Fruit fly (Drosophila melanogaster) whole organism, embryonic: ENCODE measurements around the gene CG6325.

Experiments used
- Atf-2 ChIP-seq: fragments of 200-800 bp; sonication (Bioruptor generic); optimal IDR thresholded peaks from 2 replicates; lab custom pipeline; 2016; ENCODE audit warnings: missing biosample characterization, missing genetic modification characterization
- Blimp-1 ChIP-seq: fragments of 200-800 bp; sonication (Bioruptor generic); optimal IDR thresholded peaks from 3 replicates; lab custom pipeline; 2018; ENCODE audit warnings: missing biosample characterization, missing genetic modification characterization, mild to moderate bottlenecking, moderate library complexity, missing genetic modification reagents
- CG11085 ChIP-seq: fragments of 200-800 bp; sonication (Bioruptor generic); IDR thresholded peaks from 2 replicates; pipeline ENCODE4 v1.3.6; 2022; ENCODE audit warnings: missing biosample characterization, missing genetic modification characterization
- CG11093 ChIP-seq: fragments of 200-800 bp; sonication (Bioruptor generic); IDR thresholded peaks from 3 replicates; pipeline ENCODE4 v1.3.6; 2022; ENCODE audit warnings: missing biosample characterization, missing genetic modification characterization
- CG11398 ChIP-seq: fragments of 200-800 bp; sonication (Bioruptor generic); optimal IDR thresholded peaks from 2 replicates; lab custom pipeline; 2016; ENCODE audit warnings: missing biosample characterization, missing genetic modification characterization
- CG12219 ChIP-seq: fragments of 200-800 bp; sonication (Bioruptor generic); optimal IDR thresholded peaks from 3 replicates; lab custom pipeline; 2018; ENCODE audit warnings: missing biosample characterization, mild to moderate bottlenecking, missing genetic modification characterization
- CG12769 ChIP-seq: fragments of 200-800 bp; sonication (Bioruptor generic); optimal IDR thresholded peaks from 2 replicates; lab custom pipeline; 2019; ENCODE audit warnings: missing biosample characterization, mild to moderate bottlenecking, missing genetic modification characterization, moderate library complexity
- CG14050 ChIP-seq: fragments of 200-800 bp; sonication (Bioruptor generic); IDR thresholded peaks from 3 replicates; pipeline ENCODE4 v1.3.6; 2022; ENCODE audit warnings: missing biosample characterization, missing genetic modification characterization
- CG14441 ChIP-seq: fragments of 200-800 bp; sonication (Bioruptor generic); IDR thresholded peaks from 2 replicates; pipeline ENCODE4 v1.3.6; 2022; ENCODE audit warnings: missing biosample characterization, missing genetic modification characterization
- CG15011 ChIP-seq: fragments of 200-800 bp; sonication (Bioruptor generic); optimal IDR thresholded peaks from 3 replicates; lab custom pipeline; 2018; ENCODE audit warnings: missing biosample characterization, mild to moderate bottlenecking, missing genetic modification characterization
- CG15601 ChIP-seq: fragments of 200-800 bp; sonication (Bioruptor generic); optimal IDR thresholded peaks from 3 replicates; lab custom pipeline; 2019; ENCODE audit warnings: missing biosample characterization, mild to moderate bottlenecking, missing genetic modification characterization, moderate library complexity
- CG17359 ChIP-seq: fragments of 200-800 bp; sonication (Bioruptor generic); optimal IDR thresholded peaks from 3 replicates; lab custom pipeline; 2018; ENCODE audit warnings: missing biosample characterization, mild to moderate bottlenecking, missing genetic modification characterization, moderate library complexity
- CG17612 ChIP-seq: fragments of 200-800 bp; sonication (Bioruptor generic); IDR thresholded peaks from 2 replicates; pipeline ENCODE4 v1.3.6; 2022; ENCODE audit warnings: missing biosample characterization, missing genetic modification characterization
- CG1792 ChIP-seq: fragments of 200-800 bp; sonication (Bioruptor generic); optimal IDR thresholded peaks from 2 replicates; lab custom pipeline; 2016; ENCODE audit warnings: missing biosample characterization, missing genetic modification characterization
- CG18764 ChIP-seq: fragments of 200-800 bp; sonication (Bioruptor generic); optimal IDR thresholded peaks from 3 replicates; lab custom pipeline; 2016; ENCODE audit warnings: missing biosample characterization, missing genetic modification characterization
- CG2116 ChIP-seq: fragments of 200-800 bp; sonication (Bioruptor generic); optimal IDR thresholded peaks from 3 replicates; lab custom pipeline; 2018; ENCODE audit warnings: missing biosample characterization, mild to moderate bottlenecking, missing genetic modification characterization
- CG2889 ChIP-seq: fragments of 200-800 bp; sonication (Bioruptor generic); IDR thresholded peaks from 3 replicates; pipeline ENCODE4 v1.3.6; 2022; ENCODE audit warnings: missing biosample characterization, missing genetic modification characterization
- CG30403 ChIP-seq: fragments of 200-800 bp; sonication (Bioruptor generic); optimal IDR thresholded peaks from 3 replicates; lab custom pipeline; 2016; ENCODE audit warnings: missing biosample characterization, missing genetic modification characterization
- CG31441 ChIP-seq: fragments of 200-800 bp; sonication (Bioruptor generic); IDR thresholded peaks from 2 replicates; pipeline ENCODE4 v1.3.6; 2022; ENCODE audit warnings: missing biosample characterization, missing genetic modification characterization
- CG33557 ChIP-seq: fragments of 200-800 bp; sonication (Bioruptor generic); optimal IDR thresholded peaks from 2 replicates; lab custom pipeline; 2019; ENCODE audit warnings: missing biosample characterization, mild to moderate bottlenecking, missing genetic modification characterization, moderate library complexity
- CG3838 ChIP-seq: fragments of 200-800 bp; sonication (Bioruptor generic); optimal IDR thresholded peaks from 3 replicates; lab custom pipeline; 2016; ENCODE audit warnings: missing biosample characterization, missing genetic modification characterization
- CG4328 ChIP-seq: fragments of 200-800 bp; sonication (Bioruptor generic); optimal IDR thresholded peaks from 3 replicates; lab custom pipeline; 2017; ENCODE audit warnings: missing biosample characterization, missing genetic modification reagents, missing genetic modification characterization
- CG4404 ChIP-seq: fragments of 200-800 bp; sonication (Bioruptor generic); IDR thresholded peaks from 2 replicates; pipeline ENCODE4 v1.3.6; 2022; ENCODE audit warnings: missing biosample characterization, missing genetic modification characterization
- CG4424 ChIP-seq: fragments of 200-800 bp; sonication (Bioruptor generic); optimal IDR thresholded peaks from 3 replicates; lab custom pipeline; 2016; ENCODE audit warnings: missing biosample characterization, missing genetic modification characterization
- CG4854 ChIP-seq: fragments of 200-800 bp; sonication (Bioruptor generic); optimal IDR thresholded peaks from 2 replicates; lab custom pipeline; 2016; ENCODE audit warnings: missing biosample characterization, missing genetic modification characterization, inconsistent platforms
- CG9609 ChIP-seq: fragments of 200-800 bp; sonication (Bioruptor generic); optimal IDR thresholded peaks from 3 replicates; lab custom pipeline; 2016; ENCODE audit warnings: missing biosample characterization, missing genetic modification characterization
- D ChIP-seq, 2 experiments: fragments of 200-800 bp in 1 of 2; fragments of >200 bp in 1 of 2; sonication (Bioruptor generic) in 1 of 2; optimal IDR thresholded peaks; 2 replicates in 1 of 2; 3 replicates in 1 of 2; lab custom pipeline; 2017; ENCODE audit warnings: mild to moderate bottlenecking in 1 of 2, missing biosample characterization in 1 of 2, missing genetic modification characterization in 1 of 2, missing genetic modification reagents in 1 of 2
- Dip3 ChIP-seq: fragments of 200-800 bp; sonication (Bioruptor generic); optimal IDR thresholded peaks from 3 replicates; lab custom pipeline; 2016; ENCODE audit warnings: missing biosample characterization, missing genetic modification characterization
- E2f2 ChIP-seq: fragments of 200-800 bp; sonication (Bioruptor generic); IDR thresholded peaks from 2 replicates; pipeline ENCODE4 v1.3.6; 2022; ENCODE audit warnings: missing biosample characterization, missing genetic modification characterization
- Fer3 ChIP-seq: fragments of 200-800 bp; sonication (Bioruptor generic); optimal IDR thresholded peaks from 2 replicates; lab custom pipeline; 2018; ENCODE audit warnings: missing biosample characterization, mild to moderate bottlenecking, missing genetic modification characterization, moderate library complexity
- Hr39 ChIP-seq: fragments of >200 bp; optimal IDR thresholded peaks from 2 replicates; lab custom pipeline; 2017
- Max ChIP-seq: fragments of 200-800 bp; sonication (Bioruptor generic); optimal IDR thresholded peaks from 2 replicates; lab custom pipeline; 2016; ENCODE audit warnings: missing biosample characterization, mild to moderate bottlenecking, missing genetic modification characterization
- Usf ChIP-seq: fragments of 200-800 bp; sonication (Bioruptor generic); optimal IDR thresholded peaks from 2 replicates; lab custom pipeline; 2017; ENCODE audit warnings: missing genotype, missing biosample characterization, missing genetic modification characterization
- Vsx1 ChIP-seq: fragments of 200-800 bp; sonication (Bioruptor generic); optimal IDR thresholded peaks from 2 replicates; lab custom pipeline; 2017; ENCODE audit warnings: missing biosample characterization, mild to moderate bottlenecking, missing genetic modification characterization, missing genetic modification reagents
- bsh ChIP-seq, 2 experiments: fragments of 200-800 bp; sonication (Bioruptor generic); optimal IDR thresholded peaks; 2 replicates each; lab custom pipeline; 2017 to 2018; ENCODE audit warnings: mild to moderate bottlenecking in 2 of 2, missing biosample characterization in 2 of 2, missing genetic modification characterization in 2 of 2, moderate library complexity in 1 of 2
- caup ChIP-seq: fragments of 200-800 bp; sonication (Bioruptor generic); optimal IDR thresholded peaks from 3 replicates; lab custom pipeline; 2017; ENCODE audit warnings: missing biosample characterization, mild to moderate bottlenecking, missing genetic modification characterization, moderate library complexity; ENCODE audit not compliant: severe bottlenecking
- cwo ChIP-seq: fragments of 200-800 bp; sonication (Bioruptor generic); optimal IDR thresholded peaks from 3 replicates; lab custom pipeline; 2017; ENCODE audit warnings: missing biosample characterization, missing genetic modification characterization, mild to moderate bottlenecking, moderate library complexity, missing genetic modification reagents
- eve ChIP-seq, 2 experiments: fragments of >200 bp; optimal IDR thresholded peaks; 2 replicates each; lab custom pipeline; 2017; ENCODE audit warnings: missing biosample characterization in 2 of 2, missing genetic modification characterization in 2 of 2
- gro ChIP-seq: fragments of 200-800 bp; sonication (Bioruptor generic); optimal IDR thresholded peaks from 2 replicates; lab custom pipeline; 2016; ENCODE audit warnings: missing biosample characterization, missing genetic modification characterization
- gsb-n ChIP-seq: fragments of 200-800 bp; sonication (Bioruptor generic); optimal IDR thresholded peaks from 3 replicates; lab custom pipeline; 2018; ENCODE audit warnings: missing biosample characterization, mild to moderate bottlenecking, missing genetic modification characterization
- hbn ChIP-seq: fragments of 200-800 bp; sonication (Bioruptor generic); IDR thresholded peaks from 2 replicates; pipeline ENCODE4 v1.3.6; 2022; ENCODE audit warnings: missing biosample characterization, missing genetic modification characterization; ENCODE audit not compliant: partially characterized antibody
- knrl ChIP-seq: fragments of 200-800 bp; sonication (Bioruptor generic); IDR thresholded peaks from 3 replicates; pipeline ENCODE4 v1.3.6; 2022; ENCODE audit warnings: missing biosample characterization, missing genetic modification characterization; ENCODE audit not compliant: partially characterized antibody
- phol ChIP-seq: fragments of 200-800 bp; sonication (Bioruptor generic); optimal IDR thresholded peaks from 3 replicates; lab custom pipeline; 2018; ENCODE audit warnings: missing biosample characterization, mild to moderate bottlenecking, missing genetic modification characterization, moderate library complexity
- pros ChIP-seq: fragments of 200-800 bp; sonication (Bioruptor generic); optimal IDR thresholded peaks from 3 replicates; lab custom pipeline; 2019; ENCODE audit warnings: missing biosample characterization, mild to moderate bottlenecking, missing genetic modification characterization, moderate library complexity
- ssp ChIP-seq: fragments of 200-800 bp; sonication (Bioruptor generic); IDR thresholded peaks from 2 replicates; pipeline ENCODE4 v1.3.6; 2022; ENCODE audit warnings: missing biosample characterization, missing genetic modification characterization
- tgo ChIP-seq: fragments of 200-800 bp; sonication (Bioruptor generic); IDR thresholded peaks from 3 replicates; pipeline ENCODE4 v1.3.6; 2022; ENCODE audit warnings: missing biosample characterization, missing genetic modification characterization
- unc-4 ChIP-seq: fragments of 200-800 bp; sonication (Bioruptor generic); IDR thresholded peaks from 2 replicates; pipeline ENCODE4 v1.3.6; 2022; ENCODE audit warnings: missing biosample characterization, missing genetic modification characterization; ENCODE audit not compliant: partially characterized antibody
- wdn ChIP-seq: fragments of 200-800 bp; sonication (Bioruptor generic); IDR thresholded peaks from 2 replicates; pipeline ENCODE4 v1.3.6; 2022; ENCODE audit warnings: missing biosample characterization, missing genetic modification characterization
- zfh2 ChIP-seq: fragments of 200-800 bp; sonication (Bioruptor generic); optimal IDR thresholded peaks from 2 replicates; lab custom pipeline; 2016; ENCODE audit warnings: missing biosample characterization, missing genetic modification characterization

The CG6325 gene

DNA sequence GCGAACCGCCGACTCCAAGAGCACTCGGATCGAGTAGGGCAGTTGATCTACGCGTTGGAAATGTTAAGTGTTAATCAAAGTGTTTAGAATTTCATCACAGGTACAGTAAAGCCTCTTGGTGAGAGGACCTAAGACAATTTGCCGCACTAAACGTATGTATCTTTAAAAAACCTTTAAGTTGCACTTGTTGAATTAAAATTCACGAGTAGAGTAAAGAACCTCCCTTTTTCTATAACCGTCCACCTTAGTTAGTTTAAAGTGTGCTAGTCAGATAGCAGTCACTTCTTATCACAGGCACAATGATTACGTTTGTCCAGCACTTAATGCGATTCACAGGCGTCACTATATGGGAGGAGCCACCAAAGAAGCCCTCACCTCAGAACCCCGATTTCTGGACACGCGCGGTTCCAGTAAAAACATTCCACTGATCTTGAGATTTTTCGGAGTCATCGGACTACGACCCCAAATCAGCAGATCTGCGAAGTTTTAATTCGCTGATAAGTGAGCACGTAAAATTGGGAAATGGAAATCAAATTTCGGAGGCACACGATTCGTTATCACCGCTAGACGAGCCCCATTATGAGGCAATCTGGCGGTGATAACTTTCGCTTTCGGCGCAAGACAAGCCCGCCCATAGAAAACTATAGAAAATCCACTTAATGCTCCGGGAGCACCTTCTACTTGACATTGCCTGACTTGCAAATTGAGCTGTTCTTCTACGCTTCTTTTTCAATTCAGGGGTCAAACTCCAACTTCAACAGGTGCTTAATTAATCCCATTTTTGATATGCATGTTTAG, 4.9 kb upstream of the CG6325 start (continued):
- TF ChIP-seq Dip3 (peak; percentile 8), CG1792 (GFP tag; lab: Kevin White, UChicago) (no peak), D (optimal IDR thresholded peaks at IDR 0.05; lab: Kevin White, UChicago) (no peak), D (GFP tag; optimal IDR thresholded peaks at IDR 0.05; lab: Kevin White, UChicago) (no peak), eve (GFP tag; optimal IDR thresholded peaks at IDR 0.05; lab: Kevin White, UChicago) (no peak), CG17359 (tag; lab: Kevin White, UChicago) (peak; percentile 60), CG31441 (GFP tag; lab: Robert Waterston, UW) (no peak), Hr39 (lab: Kevin White, UChicago) (no peak), ssp (GFP tag; lab: Robert Waterston, UW) (peak; percentile 17; the same call in 1 of the 2 replicates), CG9609 (no peak), zfh2 (GFP tag; lab: Kevin White, UChicago) (peak; percentile 52), CG4404 (GFP tag; lab: Robert Waterston, UW) (peak; percentile 42; the same call in 1 of the 2 replicates), CG14441 (GFP tag; lab: Robert Waterston, UW) (peak; percentile 75), gro (GFP tag; lab: Kevin White, UChicago) (peak; percentile 73), unc-4 (GFP tag; lab: Robert Waterston, UW) (no peak), CG33557 (GFP tag; lab: Kevin White, UChicago) (no peak), Max (GFP tag; lab: Kevin White, UChicago) (no peak), E2f2 (GFP tag; lab: Robert Waterston, UW) (no peak), CG15601 (no peak), CG2116 (no peak), CG18764 (GFP tag; lab: Kevin White, UChicago) (no peak), CG17612 (GFP tag; lab: Robert Waterston, UW) (no peak), Usf (GFP tag; lab: Kevin White, UChicago) (no peak), hbn (GFP tag; lab: Robert Waterston, UW) (no peak), bsh (GFP tag; optimal IDR thresholded peaks at IDR 0.05; lab: Kevin White, UChicago) (no peak), CG14050 (GFP tag; lab: Robert Waterston, UW) (no peak), tgo (GFP tag; lab: Robert Waterston, UW) (peak; percentile 64; the same call in 1 of the 3 replicates), CG15011 (GFP tag; lab: Kevin White, UChicago) (no peak), CG11398 (GFP tag; lab: Kevin White, UChicago) (no peak), CG2889 (no peak), knrl (GFP tag; lab: Robert Waterston, UW) (no peak), CG4854 (GFP tag; lab: Kevin White, UChicago) (no peak), CG12219 (GFP tag; lab: Kevin White, UChicago) (no peak), pros (GFP tag; lab: Kevin White, UChicago) (no peak), Atf-2 (no peak), CG11093 (0 out of 3 replicates have a peak, but pooled peaks have one; percentile 21), CG4328 (GFP tag; lab: Kevin White, UChicago) (no peak), Fer3 (tag; lab: Kevin White, UChicago) (peak; percentile 80), wdn (GFP tag; lab: Robert Waterston, UW) (no peak), CG12769 (no peak), CG3838 (GFP tag; lab: Kevin White, UChicago) (no peak), CG4424 (GFP tag; lab: Kevin White, UChicago) (peak; percentile 10), CG30403 (GFP tag; lab: Kevin White, UChicago) (peak; percentile 9), phol (tag; lab: Kevin White, UChicago) (no peak), cwo (peak; percentile 91), gsb-n (tag; lab: Kevin White, UChicago) (no peak), Vsx1 (GFP tag; lab: Kevin White, UChicago) (no peak), caup (GFP tag; lab: Kevin White, UChicago) (peak; percentile 64), CG11085 (GFP tag; lab: Robert Waterston, UW) (peak; percentile 64; the same call in 1 of the 2 replicates), Blimp-1 (GFP tag; lab: Kevin White, UChicago) (peak; percentile 79)
